Worm (Caenorhabditis elegans) whole organism, L1 larva: ENCODE results near the gene arrd-15.

Experiments
- C04F5.9 ChIP-seq: sonication (generic microtip); optimal IDR thresholded peaks from 2 replicates; lab custom pipeline; 2016; ENCODE audit warnings: missing genetic modification characterization, missing compliant biosample characterization
- C34B4.2 ChIP-seq: sonication (generic microtip); optimal IDR thresholded peaks from 2 replicates; lab custom pipeline; 2017; ENCODE audit warnings: mild to moderate bottlenecking, missing genetic modification characterization, missing compliant biosample characterization
- F16B12.6 ChIP-seq: fragments of 150-350 bp; optimal IDR thresholded peaks from 2 replicates; lab custom pipeline; 2014; ENCODE audit warnings: missing biosample characterization, missing genetic modification characterization
- aha-1 ChIP-seq: fragments of 150-350 bp; optimal IDR thresholded peaks from 2 replicates; lab custom pipeline; 2014; ENCODE audit warnings: missing biosample characterization, missing genetic modification characterization
- aly-2 ChIP-seq: fragments of 150-350 bp; optimal IDR thresholded peaks from 2 replicates; lab custom pipeline; 2014; ENCODE audit warnings: missing biosample characterization, missing genetic modification characterization
- ceh-8 ChIP-seq: fragments of 200-800 bp; sonication (Bioruptor generic); optimal IDR thresholded peaks from 2 replicates; lab custom pipeline; 2018; ENCODE audit warnings: mild to moderate bottlenecking, missing genetic modification characterization, moderate library complexity, missing compliant biosample characterization
- ceh-82 ChIP-seq, 3 experiments: fragments of 150-350 bp in 1 of 3; sonication (generic microtip) in 2 of 3; optimal IDR thresholded peaks; 2 replicates each; lab custom pipeline; 2014 to 2017; ENCODE audit warnings: missing biosample characterization in 3 of 3, missing genetic modification characterization in 3 of 3
- ces-1 ChIP-seq: fragments of 150-350 bp; optimal IDR thresholded peaks from 2 replicates; lab custom pipeline; 2014; ENCODE audit warnings: missing biosample characterization, missing genetic modification reagents, missing genetic modification characterization
- dpl-1 ChIP-seq, 3 experiments: fragments of 150-350 bp in 2 of 3; sonication (generic microtip) in 1 of 3; optimal IDR thresholded peaks; 2 replicates each; lab custom pipeline; 2014 to 2017; ENCODE audit warnings: missing biosample characterization in 3 of 3, missing genetic modification characterization in 3 of 3, missing genetic modification reagents in 3 of 3
- dsc-1 ChIP-seq: sonication (generic microtip); optimal IDR thresholded peaks from 2 replicates; lab custom pipeline; 2016; ENCODE audit warnings: mild to moderate bottlenecking, missing genetic modification characterization, missing compliant biosample characterization
- efl-1 ChIP-seq, 4 experiments: fragments of 150-350 bp; optimal IDR thresholded peaks in 3 of 4; peaks in 1 of 4; 1 replicate in 1 of 4; 2 replicates in 3 of 4; lab custom pipeline; 2014; ENCODE audit warnings: missing biosample characterization in 2 of 4, missing genetic modification characterization in 2 of 4, missing genetic modification reagents in 2 of 4
- egl-13 ChIP-seq: sonication (generic microtip); optimal IDR thresholded peaks from 2 replicates; lab custom pipeline; 2016; ENCODE audit warnings: missing genotype, missing genetic modification reagents, missing genetic modification characterization, missing compliant biosample characterization
- elt-2 ChIP-seq: sonication (generic microtip); optimal IDR thresholded peaks from 2 replicates; lab custom pipeline; 2016; ENCODE audit warnings: missing genetic modification characterization, mild to moderate bottlenecking, inconsistent platforms, missing compliant biosample characterization, missing genetic modification reagents
- ets-5 ChIP-seq: fragments of 200-800 bp; sonication (Bioruptor generic); IDR thresholded peaks from 2 replicates; pipeline ENCODE4 v1.3.6; 2022; ENCODE audit warnings: missing genetic modification characterization, missing compliant biosample characterization
- grh-1 ChIP-seq: fragments of 200-800 bp; sonication (Bioruptor generic); IDR thresholded peaks from 2 replicates; pipeline ENCODE4 v1.3.6; 2022; ENCODE audit warnings: missing genetic modification reagents, missing genetic modification characterization, missing compliant biosample characterization
- irx-1 ChIP-seq: sonication (generic microtip); optimal IDR thresholded peaks from 2 replicates; lab custom pipeline; 2016; ENCODE audit warnings: missing genetic modification characterization, missing compliant biosample characterization
- jun-1 ChIP-seq: fragments of 150-350 bp; optimal IDR thresholded peaks from 2 replicates; lab custom pipeline; 2014; ENCODE audit warnings: missing biosample characterization, missing genetic modification reagents, missing genetic modification characterization
- lin-13 ChIP-seq: fragments of 150-350 bp; optimal IDR thresholded peaks from 2 replicates; lab custom pipeline; 2014; ENCODE audit warnings: missing biosample characterization, missing genetic modification reagents, missing genetic modification characterization
- lin-14 ChIP-seq: fragments of 200-800 bp; sonication (Bioruptor generic); optimal IDR thresholded peaks from 2 replicates; lab custom pipeline; 2018; ENCODE audit warnings: mild to moderate bottlenecking, missing genetic modification characterization, moderate library complexity, missing compliant biosample characterization
- lin-35 ChIP-seq, 2 experiments: fragments of 150-350 bp; optimal IDR thresholded peaks; 2 replicates each; lab custom pipeline; 2014; ENCODE audit warnings: missing biosample characterization in 2 of 2, missing genetic modification characterization in 2 of 2, missing genetic modification reagents in 2 of 2
- lir-3 ChIP-seq: sonication (generic microtip); optimal IDR thresholded peaks from 2 replicates; lab custom pipeline; 2016; ENCODE audit warnings: mild to moderate bottlenecking, missing genetic modification characterization, moderate library complexity, missing compliant biosample characterization; ENCODE audit not compliant: poor library complexity
- lsy-2 ChIP-seq, 2 experiments: fragments of 150-350 bp; optimal IDR thresholded peaks; 2 replicates each; lab custom pipeline; 2014; ENCODE audit warnings: missing biosample characterization in 2 of 2, missing genetic modification characterization in 2 of 2
- mab-9 ChIP-seq: fragments of 200-800 bp; sonication (Bioruptor generic); IDR thresholded peaks from 2 replicates; pipeline ENCODE4 v1.3.6; 2022; ENCODE audit warnings: missing genetic modification reagents, missing genetic modification characterization, missing compliant biosample characterization
- mdl-1 ChIP-seq, 2 experiments: fragments of 150-350 bp; optimal IDR thresholded peaks; 2 replicates each; lab custom pipeline; 2014 to 2017; ENCODE audit warnings: missing biosample characterization in 2 of 2, missing genetic modification characterization in 2 of 2, inconsistent platforms in 1 of 2
- mep-1 ChIP-seq: fragments of 150-350 bp; optimal IDR thresholded peaks from 2 replicates; lab custom pipeline; 2014; ENCODE audit warnings: missing biosample characterization, missing genetic modification characterization
- nhr-11 ChIP-seq: fragments of 150-350 bp; optimal IDR thresholded peaks from 2 replicates; lab custom pipeline; 2014; ENCODE audit warnings: missing biosample characterization, missing genetic modification characterization
- nhr-19 ChIP-seq: fragments of 200-800 bp; sonication (Bioruptor generic); conservative IDR thresholded peaks from 2 replicates; pipeline ENCODE4 v1.3.6; 2022; ENCODE audit warnings: missing genetic modification characterization, missing compliant biosample characterization
- nhr-20 ChIP-seq: sonication (generic microtip); optimal IDR thresholded peaks from 2 replicates; lab custom pipeline; 2016; ENCODE audit warnings: mild to moderate bottlenecking, missing genetic modification characterization, missing compliant biosample characterization
- nhr-237 ChIP-seq: fragments of 150-350 bp; optimal IDR thresholded peaks from 2 replicates; lab custom pipeline; 2014; ENCODE audit warnings: missing biosample characterization, missing genetic modification characterization
- nhr-28 ChIP-seq: fragments of 150-350 bp; optimal IDR thresholded peaks from 2 replicates; lab custom pipeline; 2014; ENCODE audit warnings: missing biosample characterization, missing genetic modification characterization
- nhr-71 ChIP-seq: sonication (generic microtip); optimal IDR thresholded peaks from 2 replicates; lab custom pipeline; 2016; ENCODE audit warnings: mild to moderate bottlenecking, missing genetic modification characterization, moderate library complexity, missing compliant biosample characterization
- nhr-77 ChIP-seq: fragments of 150-350 bp; optimal IDR thresholded peaks from 2 replicates; lab custom pipeline; 2014; ENCODE audit warnings: missing biosample characterization, missing genetic modification characterization
- nhr-84 ChIP-seq: sonication (generic microtip); optimal IDR thresholded peaks from 2 replicates; lab custom pipeline; 2017; ENCODE audit warnings: missing biosample characterization, missing genetic modification characterization
- nhr-85 ChIP-seq: sonication (generic microtip); peaks from one replicate; lab custom pipeline; 2016; ENCODE audit warnings: missing genetic modification characterization, inconsistent platforms, missing compliant biosample characterization
- nhr-90 ChIP-seq: sonication (generic microtip); optimal IDR thresholded peaks from 2 replicates; lab custom pipeline; 2016; ENCODE audit warnings: mild to moderate bottlenecking, missing genetic modification characterization, missing compliant biosample characterization; ENCODE audit not compliant: poor library complexity
- pax-3 ChIP-seq: fragments of 200-800 bp; sonication (Bioruptor generic); optimal IDR thresholded peaks from 2 replicates; lab custom pipeline; 2018; ENCODE audit warnings: mild to moderate bottlenecking, missing genetic modification characterization, moderate library complexity, missing compliant biosample characterization
- skn-1 ChIP-seq: fragments of 150-350 bp; optimal IDR thresholded peaks from 2 replicates; lab custom pipeline; 2014; ENCODE audit warnings: missing biosample characterization, missing genetic modification characterization
- snpc-4 ChIP-seq: fragments of 150-350 bp; optimal IDR thresholded peaks from 2 replicates; lab custom pipeline; 2014; ENCODE audit warnings: missing biosample characterization, missing genetic modification characterization
- snu-23 ChIP-seq: sonication (generic microtip); optimal IDR thresholded peaks from 2 replicates; lab custom pipeline; 2016; ENCODE audit warnings: missing genetic modification characterization, missing compliant biosample characterization
- sox-4 ChIP-seq: sonication (generic microtip); optimal IDR thresholded peaks from 2 replicates; lab custom pipeline; 2016; ENCODE audit warnings: missing genetic modification characterization, missing compliant biosample characterization
- sptf-1 ChIP-seq: fragments of 150-350 bp; optimal IDR thresholded peaks from 2 replicates; lab custom pipeline; 2014; ENCODE audit warnings: missing biosample characterization, missing genetic modification characterization
- tbx-2 ChIP-seq: sonication (generic microtip); optimal IDR thresholded peaks from 2 replicates; lab custom pipeline; 2016; ENCODE audit warnings: missing genetic modification characterization, missing compliant biosample characterization
- unc-130 ChIP-seq: fragments of 150-350 bp; optimal IDR thresholded peaks from 2 replicates; lab custom pipeline; 2017; ENCODE audit warnings: missing biosample characterization, missing genetic modification characterization, inconsistent platforms
- unc-86 ChIP-seq: sonication (generic microtip); optimal IDR thresholded peaks from 2 replicates; lab custom pipeline; 2016; ENCODE audit warnings: missing genetic modification characterization, missing compliant biosample characterization
- unc-98 ChIP-seq: fragments of 200-800 bp; sonication (Bioruptor generic); IDR thresholded peaks from 2 replicates; pipeline ENCODE4 v1.3.6; 2022; ENCODE audit warnings: missing genetic modification characterization, missing compliant biosample characterization
- xbp-1 ChIP-seq: sonication (generic microtip); optimal IDR thresholded peaks from 2 replicates; lab custom pipeline; 2016; ENCODE audit warnings: missing genetic modification characterization, missing compliant biosample characterization
- zip-4 ChIP-seq: fragments of 200-800 bp; sonication (Bioruptor generic); optimal IDR thresholded peaks from 2 replicates; lab custom pipeline; 2018; ENCODE audit warnings: mild to moderate bottlenecking, missing genetic modification characterization, moderate library complexity, missing compliant biosample characterization
- ztf-4 ChIP-seq: fragments of 150-350 bp; optimal IDR thresholded peaks from 2 replicates; lab custom pipeline; 2014; ENCODE audit warnings: missing biosample characterization, missing genetic modification characterization

The arrd-15 gene

ce11 chrIII:8933696-8934095 is 3.9 kb downstream of the arrd-15 start:
- TF ChIP-seq zip-4 (GFP tag; lab: Kevin White, UChicago) = no peak
- no peak for TF ChIP-seq mep-1 (tag; lab: Kevin White, UChicago)
- peak in 1 of 2 experiments; percentile 21 for TF ChIP-seq lsy-2 (tag; optimal IDR thresholded peaks at IDR 0.05; lab: Kevin White, UChicago)
- no peak for TF ChIP-seq sptf-1 (tag; lab: Kevin White, UChicago)
- peak; percentile 54 for TF ChIP-seq lin-14
- TF ChIP-seq nhr-71 (tag; lab: Kevin White, UChicago) = peak; percentile 0
- peak in 1 of 3 experiments; percentile 14 for TF ChIP-seq ceh-82 (tag; optimal IDR thresholded peaks at IDR 0.05; lab: Kevin White, UChicago)

ce11 chrIII:8934378-8934777 is 4.6 kb downstream of the arrd-15 start:
- no peak for TF ChIP-seq skn-1 (tag; lab: Kevin White, UChicago)
- no peak for TF ChIP-seq nhr-71 (tag; lab: Kevin White, UChicago)
- no peak for TF ChIP-seq efl-1 (optimal IDR thresholded peaks at IDR 0.05; lab: Kevin White, UChicago)
- TF ChIP-seq efl-1 (GFP tag; optimal IDR thresholded peaks at IDR 0.05 in 1 of 2; lab: Kevin White, UChicago) = peak in 1 of 2 experiments; percentile 91

- peak; percentile 18 for TF ChIP-seq nhr-237 (tag; lab: Kevin White, UChicago)
- TF ChIP-seq mab-9 (GFP tag; lab: Robert Waterston, UW) = peak; percentile 38; the same call in 1 of the 2 replicates
- TF ChIP-seq aha-1 = no peak
- no peak for TF ChIP-seq C34B4.2 (tag; lab: Kevin White, UChicago)
- TF ChIP-seq irx-1 = peak; percentile 60
- TF ChIP-seq aly-2 (tag; lab: Kevin White, UChicago) = peak; percentile 27
- TF ChIP-seq tbx-2 (tag; lab: Kevin White, UChicago) = peak; percentile 73
- peak; percentile 64 to 82 for TF ChIP-seq lin-35 (GFP tag; optimal IDR thresholded peaks at IDR 0.05; lab: Kevin White, UChicago)
- TF ChIP-seq nhr-84 (tag; lab: Kevin White, UChicago) = no peak
- TF ChIP-seq nhr-28 (tag; lab: Kevin White, UChicago) = no peak
- TF ChIP-seq xbp-1 = peak; percentile 73
- no peak for TF ChIP-seq ets-5 (GFP tag; lab: Robert Waterston, UW)
- TF ChIP-seq unc-86 (tag; lab: Kevin White, UChicago) = peak; percentile 61
- TF ChIP-seq skn-1 (tag; lab: Kevin White, UChicago) = peak; percentile 72
- peak; percentile 7 for TF ChIP-seq nhr-85 (tag; lab: Kevin White, UChicago)
- TF ChIP-seq lir-3 (tag; lab: Kevin White, UChicago) = peak; percentile 49
- no peak for TF ChIP-seq grh-1
- TF ChIP-seq nhr-20 (tag; lab: Kevin White, UChicago) = peak; percentile 79
- TF ChIP-seq nhr-90 (tag; lab: Kevin White, UChicago) = peak; percentile 65
- TF ChIP-seq mep-1 (tag; lab: Kevin White, UChicago) = peak; percentile 83
- peak; percentile 36 for TF ChIP-seq jun-1 (tag; lab: Kevin White, UChicago)
- TF ChIP-seq lin-13 (GFP tag; lab: Kevin White, UChicago) = peak; percentile 76
- TF ChIP-seq C04F5.9 = peak; percentile 46
- peak; percentile 34 for TF ChIP-seq sox-4 (tag; lab: Kevin White, UChicago)
- TF ChIP-seq ces-1 (GFP tag; lab: Kevin White, UChicago) = no peak
- TF ChIP-seq lin-14 = peak; percentile 77
- TF ChIP-seq unc-98 (GFP tag; lab: Robert Waterston, UW) = no peak
- TF ChIP-seq mdl-1 (tag; optimal IDR thresholded peaks at IDR 0.05; lab: Kevin White, UChicago) = peak in 1 of 2 experiments; percentile 82
- peak; percentile 52 for TF ChIP-seq snpc-4 (tag; lab: Kevin White, UChicago)
- TF ChIP-seq nhr-19 (GFP tag; lab: Robert Waterston, UW) = peak; percentile 76
- peak; percentile 57 for TF ChIP-seq egl-13 (tag; lab: Kevin White, UChicago)
- TF ChIP-seq elt-2 (tag; lab: Kevin White, UChicago) = peak; percentile 50
- TF ChIP-seq zip-4 (GFP tag; lab: Kevin White, UChicago) = no peak
- peak; percentile 38 for TF ChIP-seq F16B12.6 (tag; lab: Kevin White, UChicago)
- TF ChIP-seq ztf-4 (tag; lab: Kevin White, UChicago) = peak; percentile 38
- peak; percentile 65 for TF ChIP-seq dsc-1 (tag; lab: Kevin White, UChicago)
- TF ChIP-seq dpl-1 (GFP tag; optimal IDR thresholded peaks at IDR 0.05; lab: Kevin White, UChicago) = peak; percentile 38 to 68 (median 60)
- no peak for TF ChIP-seq nhr-11 (tag; lab: Kevin White, UChicago)
- TF ChIP-seq snu-23 (GFP tag; lab: Kevin White, UChicago) = peak; percentile 86
- peak; percentile 54 for TF ChIP-seq nhr-77
- peak; percentile 83 for TF ChIP-seq nhr-71 (tag; lab: Kevin White, UChicago)
- TF ChIP-seq pax-3 (tag; lab: Kevin White, UChicago) = peak; percentile 33
- TF ChIP-seq unc-130 (tag; lab: Kevin White, UChicago) = peak; percentile 32
- TF ChIP-seq ceh-8 (GFP tag; lab: Kevin White, UChicago) = peak; percentile 9
Observed at ce11 chrIII:8937571-8937970, 7.7 kb downstream of the arrd-15 start.
